Worm (Caenorhabditis elegans): ENCODE measurements around the gene R10E11.6.

DNA sequence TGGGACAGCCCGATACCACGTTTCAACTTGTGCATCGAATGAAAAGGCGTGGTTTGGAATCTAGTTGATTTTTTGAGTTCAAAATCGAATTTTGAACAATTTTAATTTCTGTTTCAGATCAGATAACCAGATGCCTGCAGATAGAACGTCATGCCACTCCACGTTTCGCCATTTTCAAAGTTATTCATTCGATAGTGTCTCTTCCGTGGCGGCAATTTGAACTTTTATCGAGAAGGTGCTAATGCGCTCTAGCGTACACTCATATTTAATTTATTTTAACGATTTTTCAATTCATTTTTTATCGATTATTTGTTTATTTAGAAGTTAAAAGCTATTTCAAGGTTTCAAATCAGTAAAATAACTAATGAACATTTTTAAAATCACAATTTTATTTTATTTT, 6.9 kb upstream of the R10E11.6 start:
- TF ChIP-seq nhr-76 (tag; optimal IDR thresholded peaks at IDR 0.05) (no peak), nhr-28 (tag; optimal IDR thresholded peaks at IDR 0.05) (no peak), unc-86 (tag; optimal IDR thresholded peaks at IDR 0.05) (no peak), ceh-82 (tag; optimal IDR thresholded peaks at IDR 0.05) (no peak), nhr-237 (tag; optimal IDR thresholded peaks at IDR 0.05) (no peak), pag-3 (tag; optimal IDR thresholded peaks at IDR 0.05; ENCODE audit: borderline replicate concordance, insufficient read depth) (no peak), mep-1 (tag; optimal IDR thresholded peaks at IDR 0.05) (no peak), lin-35 (GFP tag; optimal IDR thresholded peaks at IDR 0.05) (peak; percentile 59 to 90), fos-1 (tag; optimal IDR thresholded peaks at IDR 0.05) (no peak), elt-3 (tag; optimal IDR thresholded peaks at IDR 0.05) (no peak), nhr-85 (tag) (no peak)
